Worm (Caenorhabditis elegans): Measurements from ENCODE around the gene act-1.

DNA sequence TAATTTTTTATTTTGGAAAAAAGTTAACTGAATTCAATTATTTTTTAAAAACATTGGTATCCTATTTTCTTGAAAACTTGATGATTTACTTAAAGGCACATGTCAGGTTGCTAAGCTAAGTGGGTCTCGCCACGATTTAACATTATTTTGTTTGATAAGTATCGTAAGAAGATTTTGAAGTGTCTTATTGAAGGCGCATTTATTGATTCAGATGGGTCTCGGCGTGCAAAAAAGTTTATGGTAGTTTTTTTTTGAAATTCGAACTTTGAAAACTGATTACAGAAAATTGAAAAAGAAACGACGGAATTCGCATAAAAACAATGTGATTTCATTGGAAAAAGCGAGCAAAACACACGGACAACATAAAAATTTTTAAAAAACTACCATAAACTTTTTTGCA, 2.1 kb downstream of the act-1 start:
- TF ChIP-seq dao-5 (tag; optimal IDR thresholded peaks at IDR 0.05) (no peak), him-1 (tag; optimal IDR thresholded peaks at IDR 0.05) (no peak), W03F9.2 (tag; optimal IDR thresholded peaks at IDR 0.05) (no peak)

Data from whole organism, L4/young adult.